Fruit fly (Drosophila melanogaster): ENCODE data around the gene Hira.

The Hira gene

DNA sequence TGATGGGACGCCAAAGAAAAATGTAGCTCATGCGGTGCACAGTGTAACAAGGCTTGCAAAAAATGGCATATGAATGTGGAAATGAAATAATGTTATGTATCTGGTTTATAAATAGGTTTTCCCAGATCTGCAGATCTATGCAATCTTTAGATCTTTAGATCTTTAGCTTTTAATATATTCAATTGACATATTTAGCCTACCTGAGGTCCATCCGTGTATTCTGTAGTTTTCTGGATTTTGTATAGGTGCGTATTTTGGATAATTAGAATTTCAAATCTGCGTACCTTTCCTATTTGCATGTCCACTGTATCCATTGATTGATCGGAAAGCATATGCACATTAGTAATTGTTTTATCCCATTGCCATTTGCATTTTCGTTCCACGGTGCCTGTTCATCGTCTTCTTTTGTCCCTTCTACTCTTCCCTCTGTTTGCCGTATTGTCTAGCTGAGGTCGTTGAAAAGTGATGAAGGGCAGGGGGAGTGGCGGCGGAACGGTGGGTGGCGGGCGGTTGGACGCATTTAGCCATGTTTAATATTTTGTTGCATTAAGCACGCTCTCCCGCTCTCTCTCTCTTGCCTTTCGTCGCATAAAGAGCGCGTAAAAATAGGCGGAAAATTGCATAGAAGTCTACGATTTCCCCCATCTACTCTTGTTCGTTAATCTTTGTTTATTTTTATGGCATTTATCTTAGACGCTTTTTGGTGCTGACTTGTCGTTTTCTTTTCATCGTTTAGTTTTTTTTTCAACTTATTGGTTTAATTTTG lies 12.8 kb upstream of the Hira start, which contains the start of gene CHES-1-like (continued):
- peak; percentile 44; the same call in 1 of the 2 replicates for TF ChIP-seq Taf1 (GFP tag; IDR thresholded peaks at IDR 0.05)
- TF ChIP-seq amos (GFP tag; IDR thresholded peaks at IDR 0.05; ENCODE audit: partially characterized antibody): no peak
- peak; percentile 88 for TF ChIP-seq az2 (GFP tag; optimal IDR thresholded peaks at IDR 0.05)
- TF ChIP-seq HLHmδ (GFP tag; optimal IDR thresholded peaks at IDR 0.05): no peak
- peak; percentile 92 for TF ChIP-seq pnt (GFP tag; optimal IDR thresholded peaks at IDR 0.05)
- TF ChIP-seq CG33213 (GFP tag; optimal IDR thresholded peaks at IDR 0.05): peak; percentile 84
- TF ChIP-seq ac (GFP tag; optimal IDR thresholded peaks at IDR 0.05): peak; percentile 62
- peak; percentile 84 for TF ChIP-seq croc (GFP tag; conservative IDR thresholded peaks at IDR 0.05)
- peak; percentile 95 for TF ChIP-seq CG7839 (tag; optimal IDR thresholded peaks at IDR 0.05)
- TF ChIP-seq CG8944 (GFP tag; optimal IDR thresholded peaks at IDR 0.05): peak; percentile 81
- TF ChIP-seq E2f1 (GFP tag; IDR thresholded peaks at IDR 0.05): peak; percentile 71
- peak; percentile 74 for TF ChIP-seq oc (tag; optimal IDR thresholded peaks at IDR 0.05)
- peak; percentile 89 for TF ChIP-seq HLH54F (GFP tag; optimal IDR thresholded peaks at IDR 0.05)
- TF ChIP-seq CG3995 (GFP tag; optimal IDR thresholded peaks at IDR 0.05): peak; percentile 40
- no peak for TF ChIP-seq CG1832 (GFP tag; optimal IDR thresholded peaks at IDR 0.05)
- peak; percentile 78 for TF ChIP-seq CG11560 (tag; IDR thresholded peaks at IDR 0.05)
- TF ChIP-seq CG3065 (GFP tag; optimal IDR thresholded peaks at IDR 0.05): peak; percentile 50
- TF ChIP-seq Hmx (GFP tag; optimal IDR thresholded peaks at IDR 0.05): peak; percentile 58
- peak; percentile 86 for TF ChIP-seq Hand (GFP tag; optimal IDR thresholded peaks at IDR 0.05)
- peak; percentile 67 for TF ChIP-seq luna (GFP tag; optimal IDR thresholded peaks at IDR 0.05)
- TF ChIP-seq CG9215 (GFP tag; IDR thresholded peaks at IDR 0.05): peak; percentile 75
- peak; percentile 46 for TF ChIP-seq Lim3 (GFP tag; IDR thresholded peaks at IDR 0.05)
- TF ChIP-seq gro (GFP tag; optimal IDR thresholded peaks at IDR 0.05): peak; percentile 73
- peak; percentile 90 for TF ChIP-seq CG2712 (tag; optimal IDR thresholded peaks at IDR 0.05)
- TF ChIP-seq Blimp-1 (GFP tag; optimal IDR thresholded peaks at IDR 0.05): peak; percentile 87
- TF ChIP-seq Max (GFP tag; optimal IDR thresholded peaks at IDR 0.05): peak; percentile 89
- TF ChIP-seq CG3407 (GFP tag; optimal IDR thresholded peaks at IDR 0.05): peak; percentile 82
- peak; percentile 71 for TF ChIP-seq CG33557 (GFP tag; optimal IDR thresholded peaks at IDR 0.05)
- peak; percentile 78 for TF ChIP-seq CG3847 (GFP tag; IDR thresholded peaks at IDR 0.05)
- TF ChIP-seq CG7963 (GFP tag; IDR thresholded peaks at IDR 0.05; ENCODE audit: partially characterized antibody): no peak
- TF ChIP-seq CG8388 (GFP tag; optimal IDR thresholded peaks at IDR 0.05): peak; percentile 86
- TF ChIP-seq Bgb (GFP tag; IDR thresholded peaks at IDR 0.05; ENCODE audit: partially characterized antibody): no peak

DNA sequence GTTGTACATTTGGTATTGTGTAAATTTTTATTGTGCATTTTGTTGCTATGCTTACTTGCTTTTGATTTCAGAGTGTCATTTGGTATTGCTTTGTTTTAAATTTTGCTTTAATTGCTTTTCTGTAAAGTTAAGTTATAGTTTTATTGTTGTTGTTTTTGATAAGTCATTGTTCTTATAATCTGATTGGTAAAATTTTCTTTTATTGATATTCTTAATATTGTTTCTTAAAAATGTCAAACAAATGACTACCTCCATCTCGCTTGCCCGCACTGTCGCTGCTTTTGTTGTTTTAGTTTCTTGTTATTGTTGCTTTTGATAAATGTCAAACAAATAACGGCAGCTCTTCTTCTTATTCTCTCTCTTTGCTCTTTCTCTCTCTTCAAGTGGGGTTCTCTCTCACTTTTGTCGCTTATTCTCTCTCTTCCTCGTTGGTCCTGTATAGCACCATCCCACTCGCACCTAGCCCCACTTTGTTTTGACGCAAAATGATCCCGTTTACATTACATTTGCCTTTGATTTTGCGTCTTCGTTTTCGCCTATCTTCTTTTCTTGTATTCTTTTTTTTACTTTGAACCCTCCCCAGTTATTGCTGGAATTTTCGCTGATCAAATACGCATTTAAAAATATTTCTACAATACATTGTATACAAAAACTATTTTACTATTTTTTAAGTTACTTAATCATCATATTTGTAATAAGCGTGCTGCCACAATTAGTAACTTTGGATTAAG lies 12.0 kb upstream of the Hira start:
- TF ChIP-seq CG17385 (GFP tag; optimal IDR thresholded peaks at IDR 0.05) (peak; percentile 88), CG1832 (GFP tag; optimal IDR thresholded peaks at IDR 0.05) (peak; percentile 56), pfk (GFP tag; optimal IDR thresholded peaks at IDR 0.05) (no peak), CHES-1-like (GFP tag; optimal IDR thresholded peaks at IDR 0.05) (peak; percentile 8), CG6175 (GFP tag; IDR thresholded peaks at IDR 0.05) (no peak), CG4360 (GFP tag; IDR thresholded peaks at IDR 0.05) (peak; percentile 83), so (GFP tag; IDR thresholded peaks at IDR 0.05) (no peak), eve (GFP tag; optimal IDR thresholded peaks at IDR 0.05) (peak in 1 of 2 experiments; percentile 67), CG3163 (GFP tag; optimal IDR thresholded peaks at IDR 0.05) (peak; percentile 74), grau (tag; optimal IDR thresholded peaks at IDR 0.05) (no peak), CG10543 (GFP tag; optimal IDR thresholded peaks at IDR 0.05) (peak; percentile 12), YL-1 (GFP tag; optimal IDR thresholded peaks at IDR 0.05) (no peak), chinmo (GFP tag; IDR thresholded peaks at IDR 0.05; ENCODE audit: partially characterized antibody) (0 out of 4 replicates have a peak, but pooled peaks have one; percentile 5), sd (tag; optimal IDR thresholded peaks at IDR 0.05) (peak; percentile 40), yki (optimal IDR thresholded peaks at IDR 0.05) (peak; percentile 22), Med (GFP tag) (peak; percentile 68), Trl (optimal IDR thresholded peaks at IDR 0.05) (peak; percentile 82 to 85), Trl (GFP tag; optimal IDR thresholded peaks at IDR 0.05) (no peak)
